Worm (Caenorhabditis elegans) whole organism, late embryonic: Measurements from ENCODE around the gene srh-235.

Source experiments
- ama-1 ChIP-seq: fragments of 150-350 bp; optimal IDR thresholded peaks from 2 replicates; lab custom pipeline; 2014
- ceh-14 ChIP-seq: sonication (generic microtip); optimal IDR thresholded peaks from 2 replicates; lab custom pipeline; 2016; ENCODE audit warnings: missing genotype, missing genetic modification characterization, missing compliant biosample characterization
- elt-2 ChIP-seq: sonication (generic microtip); optimal IDR thresholded peaks from 2 replicates; lab custom pipeline; 2016; ENCODE audit warnings: missing genetic modification reagents, missing genetic modification characterization, missing compliant biosample characterization
- ets-4 ChIP-seq: sonication (generic microtip); optimal IDR thresholded peaks from 2 replicates; lab custom pipeline; 2016; ENCODE audit warnings: missing genetic modification characterization, missing compliant biosample characterization
- fkh-10 ChIP-seq: fragments of 150-350 bp; optimal IDR thresholded peaks from 2 replicates; lab custom pipeline; 2014; ENCODE audit warnings: missing biosample characterization, missing genetic modification reagents, missing genetic modification characterization
- gmeb-2 ChIP-seq: sonication (generic microtip); optimal IDR thresholded peaks from 2 replicates; lab custom pipeline; 2016; ENCODE audit warnings: missing genetic modification characterization, inconsistent platforms, missing compliant biosample characterization
- mec-3 ChIP-seq: sonication (generic microtip); optimal IDR thresholded peaks from 2 replicates; lab custom pipeline; 2016; ENCODE audit warnings: borderline replicate concordance, missing genetic modification characterization, missing compliant biosample characterization
- nhr-232 ChIP-seq: sonication (generic microtip); optimal IDR thresholded peaks from 2 replicates; lab custom pipeline; 2016; ENCODE audit warnings: missing genetic modification characterization, missing compliant biosample characterization
- npax-4 ChIP-seq: sonication (generic microtip); optimal IDR thresholded peaks from 2 replicates; lab custom pipeline; 2016; ENCODE audit warnings: missing genetic modification characterization, missing compliant biosample characterization
- pqm-1 ChIP-seq: sonication (generic microtip); optimal IDR thresholded peaks from 2 replicates; lab custom pipeline; 2016; ENCODE audit warnings: missing genetic modification characterization, missing compliant biosample characterization
- ttx-3 ChIP-seq: sonication (generic microtip); optimal IDR thresholded peaks from 2 replicates; lab custom pipeline; 2016; ENCODE audit warnings: missing genetic modification reagents, missing genetic modification characterization, missing compliant biosample characterization
- unc-55 ChIP-seq: sonication (generic microtip); optimal IDR thresholded peaks from 2 replicates; lab custom pipeline; 2017; ENCODE audit warnings: missing biosample characterization, missing genetic modification reagents, missing genetic modification characterization

DNA sequence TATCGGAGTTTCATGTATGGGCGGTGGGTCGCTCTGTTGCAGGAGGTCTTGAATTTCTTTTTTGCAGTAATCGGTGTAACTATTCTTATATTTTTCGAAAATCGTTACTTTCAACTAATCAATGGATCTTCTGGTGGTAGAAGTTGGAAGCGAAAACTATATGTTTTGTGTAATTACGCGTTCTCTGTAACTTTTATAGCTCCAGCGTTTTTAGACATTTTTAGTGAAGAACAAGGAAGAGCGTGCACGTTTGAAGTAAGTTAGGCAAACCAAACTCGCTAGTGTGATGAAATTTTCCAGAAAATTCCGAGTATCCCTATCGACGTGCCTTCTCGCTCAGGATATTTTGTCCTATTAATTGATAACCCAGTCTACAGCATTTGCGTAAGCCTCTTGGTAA is 32.1 kb downstream of the srh-235 start, which contains the start of gene srh-154:
- TF ChIP-seq npax-4 (tag; lab: Kevin White, UChicago) (no peak), mec-3 (tag; lab: Kevin White, UChicago) (no peak), gmeb-2 (tag; lab: Kevin White, UChicago) (no peak), elt-2 (tag; lab: Kevin White, UChicago) (no peak), unc-55 (no peak), fkh-10 (GFP tag; lab: Kevin White, UChicago) (no peak), ceh-14 (tag; lab: Kevin White, UChicago) (no peak), pqm-1 (tag; lab: Kevin White, UChicago) (no peak), ama-1 (lab: Kevin White, UChicago) (no peak), nhr-232 (tag; lab: Kevin White, UChicago) (no peak), ets-4 (tag; lab: Kevin White, UChicago) (no peak), ttx-3 (tag; lab: Kevin White, UChicago) (no peak)
